Fruit fly (Drosophila melanogaster): ENCODE measurements around the gene ttm3.

The ttm3 gene

dm6 chr2L:22107204-22107603 is 27.8 kb downstream of the ttm3 start, which contains the start of gene CG10834:
TSS of gene CG10834 (minus strand) at chr2L:22107304.
- TF ChIP-seq dsx (GFP tag; optimal IDR thresholded peaks at IDR 0.05; ENCODE audit: poor library complexity, severe bottlenecking), result no peak
- no peak for TF ChIP-seq Ets96B (tag; optimal IDR thresholded peaks at IDR 0.05)
- no peak for TF ChIP-seq Hr39 (GFP tag; optimal IDR thresholded peaks at IDR 0.05)
- TF ChIP-seq CG6854 (GFP tag; optimal IDR thresholded peaks at IDR 0.05), result no peak
- no peak for TF ChIP-seq CG7368 (GFP tag; optimal IDR thresholded peaks at IDR 0.05)
- no peak for TF ChIP-seq OdsH (GFP tag; optimal IDR thresholded peaks at IDR 0.05)
- TF ChIP-seq Sox15 (GFP tag; optimal IDR thresholded peaks at IDR 0.05), result no peak
- TF ChIP-seq fd85E (GFP tag; optimal IDR thresholded peaks at IDR 0.05), result no peak
- no peak for TF ChIP-seq CG3919 (GFP tag; optimal IDR thresholded peaks at IDR 0.05)
- no peak for TF ChIP-seq Eip78C (GFP tag)

- no peak for TF ChIP-seq Eip78C (GFP tag)
- peak; percentile 45 for TF ChIP-seq Ets96B (tag; optimal IDR thresholded peaks at IDR 0.05)
Observed at dm6 chr2L:22108664-22109063, 29.2 kb downstream of the ttm3 start, which contains the start of gene CG6675. TSS of gene CG6675 (plus strand) at chr2L:22108964.

dm6 chr2L:22120871-22121388 is 41.5 kb downstream of the ttm3 start, which contains the start of gene CG3651:
TSS of gene CG3651 (plus strand) at chr2L:22121338.
- peak; percentile 43 for TF ChIP-seq Eip78C (GFP tag)
- TF ChIP-seq CG31627 (GFP tag; optimal IDR thresholded peaks at IDR 0.05), result peak; percentile 20
- TF ChIP-seq pdm3 (GFP tag; optimal IDR thresholded peaks at IDR 0.05), result peak; percentile 4
- no peak for TF ChIP-seq CG6276 (GFP tag; optimal IDR thresholded peaks at IDR 0.05)
- no peak for TF ChIP-seq CG1621 (tag; optimal IDR thresholded peaks at IDR 0.05)

- TF ChIP-seq CG10669 (GFP tag; optimal IDR thresholded peaks at IDR 0.05) (no peak), achi (GFP tag; optimal IDR thresholded peaks at IDR 0.05) (no peak), Ets21C (GFP tag; optimal IDR thresholded peaks at IDR 0.05) (peak; percentile 6), fkh (GFP tag; optimal IDR thresholded peaks at IDR 0.05) (no peak), fd59A (GFP tag; optimal IDR thresholded peaks at IDR 0.05) (no peak), CG32006 (GFP tag; optimal IDR thresholded peaks at IDR 0.05) (no peak), Hr39 (GFP tag; optimal IDR thresholded peaks at IDR 0.05) (peak; percentile 35), CG3032 (tag; optimal IDR thresholded peaks at IDR 0.05) (no peak), Eip78C (GFP tag) (peak; percentile 62), CG7368 (GFP tag; optimal IDR thresholded peaks at IDR 0.05) (no peak), pdm3 (GFP tag; optimal IDR thresholded peaks at IDR 0.05) (peak; percentile 7), Smox (GFP tag; optimal IDR thresholded peaks at IDR 0.05) (no peak), eg (GFP tag; IDR thresholded peaks at IDR 0.05) (no peak), acj6 (GFP tag; optimal IDR thresholded peaks at IDR 0.05) (no peak), CG8632 (GFP tag; optimal IDR thresholded peaks at IDR 0.05) (no peak), topi (GFP tag; optimal IDR thresholded peaks at IDR 0.05) (peak; percentile 10), CG11902 (GFP tag; optimal IDR thresholded peaks at IDR 0.05) (peak; percentile 0), CG16779 (tag; optimal IDR thresholded peaks at IDR 0.05) (no peak), CG1621 (tag; optimal IDR thresholded peaks at IDR 0.05) (no peak), vri (GFP tag; optimal IDR thresholded peaks at IDR 0.05) (no peak), Sox102F (GFP tag; optimal IDR thresholded peaks at IDR 0.05) (no peak), ss (GFP tag; optimal IDR thresholded peaks at IDR 0.05) (no peak), Gug (GFP tag; IDR thresholded peaks at IDR 0.05) (no peak), CG9139 (GFP tag; optimal IDR thresholded peaks at IDR 0.05) (no peak), Eip75B (GFP tag; optimal IDR thresholded peaks at IDR 0.05) (no peak), Met (GFP tag; optimal IDR thresholded peaks at IDR 0.05) (no peak), dac (GFP tag; optimal IDR thresholded peaks at IDR 0.05) (no peak), CG34406 (GFP tag; optimal IDR thresholded peaks at IDR 0.05) (peak; percentile 1), CG11762 (GFP tag; optimal IDR thresholded peaks at IDR 0.05; ENCODE audit: insufficient read depth) (no peak), CG6163 (GFP tag; IDR thresholded peaks at IDR 0.05) (no peak), spab (GFP tag; optimal IDR thresholded peaks at IDR 0.05) (no peak), CG11294 (GFP tag; IDR thresholded peaks at IDR 0.05) (no peak), Lpt (GFP tag; optimal IDR thresholded peaks at IDR 0.05) (no peak), Blimp-1 (GFP tag; optimal IDR thresholded peaks at IDR 0.05) (no peak), salr (GFP tag; optimal IDR thresholded peaks at IDR 0.05) (no peak), CG8319 (GFP tag; optimal IDR thresholded peaks at IDR 0.05) (no peak)
Observed at dm6 chr2L:22121651-22122165, 42.3 kb downstream of the ttm3 start.

Data from whole organism, prepupa.